Worm (Caenorhabditis elegans) whole organism, young adult: ENCODE measurements around the gene C05D2.8.

Source experiments
- F55B11.4 ChIP-seq: sonication (generic microtip); optimal IDR thresholded peaks from 2 replicates; lab custom pipeline; 2016; ENCODE audit warnings: missing compliant biosample characterization, missing genetic modification characterization, borderline replicate concordance; ENCODE audit not compliant: insufficient read depth
- athp-1 ChIP-seq: sonication (generic microtip); optimal IDR thresholded peaks from 2 replicates; lab custom pipeline; 2017; ENCODE audit warnings: mild to moderate bottlenecking, missing genetic modification characterization, missing compliant biosample characterization
- bed-2 ChIP-seq: fragments of 200-800 bp; sonication (Bioruptor generic); IDR thresholded peaks from 2 replicates; pipeline ENCODE4 v1.3.6; 2022; ENCODE audit warnings: missing genetic modification reagents, missing genetic modification characterization, missing compliant biosample characterization
- dox-1 ChIP-seq: fragments of 200-800 bp; sonication (Bioruptor generic); IDR thresholded peaks from 2 replicates; pipeline ENCODE4 v1.3.6; 2022; ENCODE audit warnings: missing genetic modification reagents, missing genetic modification characterization, missing compliant biosample characterization
- dpl-1 ChIP-seq: fragments of 150-350 bp; optimal IDR thresholded peaks from 2 replicates; lab custom pipeline; 2014; ENCODE audit warnings: missing biosample characterization, missing genetic modification reagents, missing genetic modification characterization
- efl-1 ChIP-seq: fragments of 150-350 bp; optimal IDR thresholded peaks from 2 replicates; lab custom pipeline; 2014; ENCODE audit warnings: missing biosample characterization, missing genetic modification reagents, missing genetic modification characterization
- ets-4 ChIP-seq: fragments of 200-800 bp; sonication (Bioruptor generic); optimal IDR thresholded peaks from 2 replicates; lab custom pipeline; 2018; ENCODE audit warnings: mild to moderate bottlenecking, missing genetic modification characterization, missing compliant biosample characterization
- let-526 ChIP-seq: fragments of 200-800 bp; sonication (Bioruptor generic); IDR thresholded peaks from 2 replicates; pipeline ENCODE4 v1.3.6; 2022; ENCODE audit warnings: missing genetic modification reagents, missing genetic modification characterization, missing compliant biosample characterization
- nfya-2 ChIP-seq: fragments of 200-800 bp; sonication (Bioruptor generic); IDR thresholded peaks from 2 replicates; pipeline ENCODE4 v1.3.6; 2022; ENCODE audit warnings: missing genetic modification reagents, missing genetic modification characterization, missing compliant biosample characterization
- rec-8 ChIP-seq, 2 experiments: sonication (generic microtip); optimal IDR thresholded peaks; 2 replicates each; lab custom pipeline; 2016; ENCODE audit warnings: mild to moderate bottlenecking in 2 of 2, missing genetic modification characterization in 2 of 2, missing genetic modification reagents in 2 of 2, missing genotype in 2 of 2, missing biosample characterization in 1 of 2, missing compliant biosample characterization in 1 of 2, moderate library complexity in 1 of 2
- snpc-4 ChIP-seq, 5 experiments: fragments of 150-350 bp in 1 of 5; sonication (generic microtip) in 4 of 5; optimal IDR thresholded peaks; 2 replicates each; lab custom pipeline; 2014 to 2018; ENCODE audit warnings: missing genetic modification characterization in 5 of 5, missing biosample characterization in 3 of 5, antibody characterized with exemption in 2 of 5, mild to moderate bottlenecking in 2 of 5, missing compliant biosample characterization in 2 of 5, missing genotype in 2 of 5, moderate library complexity in 2 of 5, missing genetic modification reagents in 1 of 5
- tbp1 ChIP-seq: fragments of 200-800 bp; sonication (Bioruptor generic); optimal IDR thresholded peaks from 2 replicates; lab custom pipeline; 2018; ENCODE audit warnings: mild to moderate bottlenecking, missing genetic modification characterization, missing compliant biosample characterization
- unc-62 ChIP-seq: fragments of 150-350 bp; optimal IDR thresholded peaks from 2 replicates; lab custom pipeline; 2014; ENCODE audit warnings: missing biosample characterization, missing genetic modification reagents, missing genetic modification characterization
- zfh-2 ChIP-seq: fragments of 200-800 bp; sonication (Bioruptor generic); conservative IDR thresholded peaks from 2 replicates; pipeline ENCODE4 v1.3.6; 2022; ENCODE audit warnings: missing genetic modification reagents, missing genetic modification characterization, missing compliant biosample characterization

DNA sequence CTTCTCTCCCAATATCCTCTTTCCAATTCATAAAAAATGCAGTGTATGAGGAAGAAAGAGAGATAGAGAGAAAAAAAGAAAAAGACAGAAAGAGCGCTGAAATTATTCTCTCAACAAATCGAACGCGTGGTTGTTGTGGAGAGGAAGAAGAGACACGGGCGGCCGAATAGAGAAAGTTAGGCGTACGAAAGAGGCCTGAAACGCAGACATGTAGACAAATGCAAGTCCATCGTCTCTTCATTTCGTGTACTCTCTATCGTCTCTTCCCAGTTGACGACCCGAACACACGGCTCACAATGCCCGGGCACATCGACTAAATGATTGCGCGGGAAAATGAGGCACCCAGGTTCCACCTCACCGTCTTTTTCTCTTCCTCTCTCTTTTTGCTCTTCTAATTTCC is 11.1 kb upstream of the C05D2.8 start:
- TF ChIP-seq rec-8 (tag; optimal IDR thresholded peaks at IDR 0.05; lab: Kevin White, UChicago) (no peak), nfya-2 (GFP tag; lab: Robert Waterston, UW) (no peak), unc-62 (GFP tag; lab: Kevin White, UChicago) (no peak), dpl-1 (GFP tag; lab: Kevin White, UChicago) (no peak), bed-2 (GFP tag; lab: Robert Waterston, UW) (no peak), efl-1 (GFP tag; lab: Kevin White, UChicago) (peak; percentile 47), zfh-2 (GFP tag; lab: Robert Waterston, UW) (peak; percentile 86), let-526 (no peak), dox-1 (peak; percentile 81), F55B11.4 (tag; lab: Kevin White, UChicago) (no peak), snpc-4 (GFP tag; optimal IDR thresholded peaks at IDR 0.05; lab: Kevin White, UChicago) (peak; percentile 22), snpc-4 (tag; optimal IDR thresholded peaks at IDR 0.05; lab: Kevin White, UChicago) (peak in 3 of 4 experiments; percentile 20 to 50 (median 48)), tbp1 (no peak), ets-4 (GFP tag; lab: Kevin White, UChicago) (peak; percentile 30), athp-1 (tag; lab: Kevin White, UChicago) (no peak)
